Fruit fly (Drosophila melanogaster): ENCODE measurements around the gene r-l.

dm6 chr3R:21092036-21092435 lies 18.9 kb upstream of the r-l start:
- TF ChIP-seq Dll (optimal IDR thresholded peaks at IDR 0.05) (no peak), usp (GFP tag; optimal IDR thresholded peaks at IDR 0.05) (no peak), CG8478 (optimal IDR thresholded peaks at IDR 0.05) (no peak), psq (optimal IDR thresholded peaks at IDR 0.05) (no peak)
